Fruit fly (Drosophila melanogaster) whole organism, embryonic: ENCODE data around the gene CG43321.

Experiments used
- Adf1 ChIP-seq: fragments of 200-800 bp; sonication (Bioruptor generic); IDR thresholded peaks from 2 replicates; pipeline ENCODE4 v1.3.6; 2022; ENCODE audit warnings: missing biosample characterization, missing genetic modification characterization
- B-H2 ChIP-seq: fragments of 200-800 bp; sonication (Bioruptor generic); optimal IDR thresholded peaks from 2 replicates; lab custom pipeline; 2018; ENCODE audit warnings: missing biosample characterization, mild to moderate bottlenecking, missing genetic modification characterization
- CG10267 ChIP-seq: fragments of 200-800 bp; sonication (Bioruptor generic); optimal IDR thresholded peaks from 2 replicates; lab custom pipeline; 2018; ENCODE audit warnings: missing biosample characterization, mild to moderate bottlenecking, missing genetic modification characterization, moderate library complexity
- CG13424 ChIP-seq: fragments of 200-800 bp; sonication (Bioruptor generic); optimal IDR thresholded peaks from 2 replicates; lab custom pipeline; 2019; ENCODE audit warnings: missing biosample characterization, mild to moderate bottlenecking, missing genetic modification characterization, moderate library complexity
- CG13624 ChIP-seq: fragments of 200-800 bp; sonication (Bioruptor generic); optimal IDR thresholded peaks from 2 replicates; lab custom pipeline; 2016; ENCODE audit warnings: missing biosample characterization, missing genetic modification characterization
- CG15514 ChIP-seq: fragments of 200-800 bp; sonication (Bioruptor generic); optimal IDR thresholded peaks from 3 replicates; lab custom pipeline; 2017; ENCODE audit warnings: missing biosample characterization, missing genetic modification characterization, mild to moderate bottlenecking, moderate library complexity, missing genetic modification reagents
- CG16815 ChIP-seq: fragments of 200-800 bp; sonication (Bioruptor generic); optimal IDR thresholded peaks from 3 replicates; lab custom pipeline; 2017; ENCODE audit warnings: missing biosample characterization, mild to moderate bottlenecking, missing genetic modification characterization
- CG17568 ChIP-seq: fragments of 200-800 bp; sonication (Bioruptor generic); optimal IDR thresholded peaks from 2 replicates; lab custom pipeline; 2018; ENCODE audit warnings: missing biosample characterization, mild to moderate bottlenecking, missing genetic modification characterization, moderate library complexity
- CG18011 ChIP-seq: fragments of 200-800 bp; sonication (Bioruptor generic); optimal IDR thresholded peaks from 2 replicates; lab custom pipeline; 2017; ENCODE audit warnings: missing biosample characterization, missing genetic modification characterization, mild to moderate bottlenecking, moderate library complexity, missing genotype
- CG1832 ChIP-seq: fragments of 200-800 bp; sonication (Bioruptor generic); optimal IDR thresholded peaks from 2 replicates; lab custom pipeline; 2017; ENCODE audit warnings: missing biosample characterization, mild to moderate bottlenecking, missing genetic modification characterization, inconsistent platforms
- CG3163 ChIP-seq: fragments of 200-800 bp; sonication (Bioruptor generic); optimal IDR thresholded peaks from 3 replicates; lab custom pipeline; 2016; ENCODE audit warnings: missing biosample characterization, missing genetic modification characterization
- CG33213 ChIP-seq: fragments of 200-800 bp; sonication (Bioruptor generic); optimal IDR thresholded peaks from 3 replicates; lab custom pipeline; 2016; ENCODE audit warnings: missing biosample characterization, missing genetic modification characterization
- CG34422 ChIP-seq: fragments of 200-800 bp; sonication (Bioruptor generic); IDR thresholded peaks from 3 replicates; pipeline ENCODE4 v1.3.6; 2022; ENCODE audit warnings: missing biosample characterization, missing genetic modification characterization
- CG42726 ChIP-seq: fragments of 200-800 bp; sonication (Bioruptor generic); IDR thresholded peaks from 2 replicates; pipeline ENCODE4 v1.3.6; 2022; ENCODE audit warnings: missing biosample characterization, missing genetic modification characterization; ENCODE audit not compliant: partially characterized antibody
- CG6272 ChIP-seq: fragments of 200-800 bp; sonication (Bioruptor generic); IDR thresholded peaks from 2 replicates; pipeline ENCODE4 v1.3.6; 2022; ENCODE audit warnings: missing biosample characterization, missing genetic modification characterization
- CG6791 ChIP-seq: fragments of 200-800 bp; sonication (Bioruptor generic); IDR thresholded peaks from 3 replicates; pipeline ENCODE4 v1.3.6; 2022; ENCODE audit warnings: missing biosample characterization, missing genetic modification characterization; ENCODE audit not compliant: partially characterized antibody
- Camta ChIP-seq: fragments of 200-800 bp; sonication (Bioruptor generic); optimal IDR thresholded peaks from 2 replicates; lab custom pipeline; 2016; ENCODE audit warnings: missing biosample characterization, missing genetic modification characterization
- Dad ChIP-seq: fragments of 200-800 bp; sonication (Bioruptor generic); optimal IDR thresholded peaks from 3 replicates; lab custom pipeline; 2016; ENCODE audit warnings: missing biosample characterization, missing genetic modification characterization
- Dip2 ChIP-seq: fragments of 200-800 bp; sonication (Bioruptor generic); IDR thresholded peaks from 2 replicates; pipeline ENCODE4 v1.3.6; 2022; ENCODE audit warnings: missing biosample characterization, missing genetic modification characterization
- E2f2 ChIP-seq: fragments of 200-800 bp; sonication (Bioruptor generic); IDR thresholded peaks from 2 replicates; pipeline ENCODE4 v1.3.6; 2022; ENCODE audit warnings: missing biosample characterization, missing genetic modification characterization
- Ets65A ChIP-seq: fragments of 200-800 bp; sonication (Bioruptor generic); peaks from one replicate; lab custom pipeline; 2016; ENCODE audit warnings: missing biosample characterization, missing genetic modification characterization
- HLH54F ChIP-seq: fragments of 200-800 bp; sonication (Bioruptor generic); optimal IDR thresholded peaks from 3 replicates; lab custom pipeline; 2016; ENCODE audit warnings: missing biosample characterization, missing genetic modification characterization
- Hr39 ChIP-seq: fragments of >200 bp; optimal IDR thresholded peaks from 2 replicates; lab custom pipeline; 2017
- Nf-YC ChIP-seq: fragments of 200-800 bp; optimal IDR thresholded peaks from 3 replicates; lab custom pipeline; 2019; ENCODE audit warnings: missing biosample characterization, mild to moderate bottlenecking, missing genetic modification characterization, moderate library complexity
- NfI ChIP-seq: fragments of 200-800 bp; sonication (Bioruptor generic); optimal IDR thresholded peaks from 3 replicates; lab custom pipeline; 2018; ENCODE audit warnings: missing biosample characterization, mild to moderate bottlenecking, missing genetic modification characterization, moderate library complexity
- Oaz ChIP-seq: fragments of 200-800 bp; sonication (Bioruptor generic); IDR thresholded peaks from 2 replicates; pipeline ENCODE4 v1.3.6; 2022; ENCODE audit warnings: missing biosample characterization, missing genetic modification characterization
- Pdp1 ChIP-seq, 2 experiments: fragments of 200-800 bp; sonication (Bioruptor generic); optimal IDR thresholded peaks; 3 replicates each; lab custom pipeline; 2016; ENCODE audit warnings: missing biosample characterization in 2 of 2, missing genetic modification characterization in 2 of 2, mild to moderate bottlenecking in 1 of 2, moderate library complexity in 1 of 2
- Ptx1 ChIP-seq: fragments of 200-800 bp; sonication (Bioruptor generic); IDR thresholded peaks from 2 replicates; pipeline ENCODE4 v1.3.6; 2022; ENCODE audit warnings: missing biosample characterization, missing genetic modification characterization
- Spps ChIP-seq: fragments of 200-800 bp; sonication (Bioruptor generic); optimal IDR thresholded peaks from 2 replicates; lab custom pipeline; 2018; ENCODE audit warnings: missing biosample characterization, mild to moderate bottlenecking, missing genetic modification characterization
- Xbp1 ChIP-seq: fragments of 200-800 bp; sonication (Bioruptor generic); optimal IDR thresholded peaks from 3 replicates; lab custom pipeline; 2016; ENCODE audit warnings: missing biosample characterization, mild to moderate bottlenecking, missing genetic modification characterization
- bbx ChIP-seq: fragments of 200-800 bp; sonication (Bioruptor generic); IDR thresholded peaks from 2 replicates; pipeline ENCODE4 v1.3.6; 2022; ENCODE audit warnings: missing biosample characterization, missing genetic modification characterization; ENCODE audit not compliant: partially characterized antibody
- chinmo ChIP-seq: fragments of 200-800 bp; sonication (Bioruptor generic); IDR thresholded peaks from 4 replicates; pipeline ENCODE4 v1.3.6; 2022; ENCODE audit warnings: missing biosample characterization, missing genetic modification characterization; ENCODE audit not compliant: partially characterized antibody
- disco-r ChIP-seq: fragments of 200-800 bp; sonication (Bioruptor generic); optimal IDR thresholded peaks from 2 replicates; lab custom pipeline; 2016; ENCODE audit warnings: missing biosample characterization, missing genetic modification characterization
- en ChIP-seq: fragments of 200-800 bp; sonication (Bioruptor generic); optimal IDR thresholded peaks from 2 replicates; lab custom pipeline; 2016; ENCODE audit warnings: missing biosample characterization, missing genetic modification characterization
- lilli ChIP-seq: fragments of 200-800 bp; sonication (Bioruptor generic); optimal IDR thresholded peaks from 3 replicates; lab custom pipeline; 2016; ENCODE audit warnings: missing biosample characterization, missing genetic modification characterization
- pb ChIP-seq: fragments of 200-800 bp; sonication (Bioruptor generic); optimal IDR thresholded peaks from 3 replicates; lab custom pipeline; 2016; ENCODE audit warnings: missing biosample characterization, missing genetic modification characterization
- phol ChIP-seq: fragments of 200-800 bp; sonication (Bioruptor generic); optimal IDR thresholded peaks from 3 replicates; lab custom pipeline; 2018; ENCODE audit warnings: missing biosample characterization, mild to moderate bottlenecking, missing genetic modification characterization, moderate library complexity
- pita ChIP-seq: fragments of 200-800 bp; sonication (Bioruptor generic); optimal IDR thresholded peaks from 2 replicates; lab custom pipeline; 2017; ENCODE audit warnings: missing biosample characterization, mild to moderate bottlenecking, missing genetic modification characterization
- prd ChIP-seq, 3 experiments: fragments of >200 bp in 2 of 3; fragments of 200-800 bp in 1 of 3; sonication (Bioruptor generic) in 1 of 3; optimal IDR thresholded peaks in 2 of 3; IDR thresholded peaks in 1 of 3; 2 replicates in 2 of 3; 3 replicates in 1 of 3; pipeline versions ENCODE4 v1.3.6 to Lab custom; 2017 to 2022; ENCODE audit warnings: missing biosample characterization in 1 of 3, missing genetic modification characterization in 1 of 3
- pum ChIP-seq: fragments of 200-800 bp; sonication (Bioruptor generic); optimal IDR thresholded peaks from 2 replicates; lab custom pipeline; 2016; ENCODE audit warnings: missing biosample characterization, missing genetic modification characterization
- pzg ChIP-seq: fragments of 200-800 bp; sonication (Bioruptor generic); optimal IDR thresholded peaks from 3 replicates; lab custom pipeline; 2018; ENCODE audit warnings: missing biosample characterization, mild to moderate bottlenecking, missing genetic modification characterization, moderate library complexity
- row ChIP-seq: fragments of 200-800 bp; sonication (Bioruptor generic); IDR thresholded peaks from 3 replicates; pipeline ENCODE4 v1.3.6; 2022; ENCODE audit warnings: missing biosample characterization, missing genetic modification characterization
- schlank ChIP-seq: fragments of 200-800 bp; sonication (Bioruptor generic); optimal IDR thresholded peaks from 2 replicates; lab custom pipeline; 2018; ENCODE audit warnings: missing biosample characterization, mild to moderate bottlenecking, missing genetic modification characterization
- tap ChIP-seq: fragments of 200-800 bp; optimal IDR thresholded peaks from 3 replicates; lab custom pipeline; 2019; ENCODE audit warnings: missing biosample characterization, mild to moderate bottlenecking, missing genetic modification characterization, moderate library complexity
- tgo ChIP-seq: fragments of 200-800 bp; sonication (Bioruptor generic); IDR thresholded peaks from 3 replicates; pipeline ENCODE4 v1.3.6; 2022; ENCODE audit warnings: missing biosample characterization, missing genetic modification characterization
- trem ChIP-seq: fragments of 200-800 bp; optimal IDR thresholded peaks from 3 replicates; lab custom pipeline; 2019; ENCODE audit warnings: missing biosample characterization, mild to moderate bottlenecking, missing genetic modification characterization, moderate library complexity
- tx ChIP-seq: fragments of 200-800 bp; sonication (Bioruptor generic); optimal IDR thresholded peaks from 2 replicates; lab custom pipeline; 2016; ENCODE audit warnings: missing biosample characterization, missing genetic modification characterization
- unc-4 ChIP-seq: fragments of 200-800 bp; sonication (Bioruptor generic); IDR thresholded peaks from 2 replicates; pipeline ENCODE4 v1.3.6; 2022; ENCODE audit warnings: missing biosample characterization, missing genetic modification characterization; ENCODE audit not compliant: partially characterized antibody
- vvl ChIP-seq: fragments of 200-800 bp; sonication (Bioruptor generic); IDR thresholded peaks from 2 replicates; pipeline ENCODE4 v1.3.6; 2022; ENCODE audit warnings: missing biosample characterization, missing genetic modification characterization
- zen2 ChIP-seq: fragments of 200-800 bp; sonication (Bioruptor generic); IDR thresholded peaks from 3 replicates; pipeline ENCODE4 v1.3.6; 2022; ENCODE audit warnings: missing biosample characterization, missing genetic modification characterization; ENCODE audit not compliant: partially characterized antibody
- zfh1 ChIP-seq: fragments of 200-800 bp; sonication (Bioruptor generic); IDR thresholded peaks from 3 replicates; pipeline ENCODE4 v1.3.6; 2022; ENCODE audit warnings: missing biosample characterization, missing genetic modification characterization

CG43321 gene

dm6 chr2L:6971597-6972036, 40.4 kb upstream of the CG43321 start, which contains the start of gene snRNP-U1-70K (continued):
- peak; percentile 35 for TF ChIP-seq CG1832 (GFP tag; lab: Kevin White, UChicago)
- no peak for TF ChIP-seq Camta (GFP tag; lab: Kevin White, UChicago)
- no peak for TF ChIP-seq tap (tag; lab: Kevin White, UChicago)
- TF ChIP-seq Adf1 (GFP tag; lab: Robert Waterston, UW): peak; percentile 55
- peak; percentile 40 for TF ChIP-seq CG33213 (GFP tag; lab: Kevin White, UChicago)
- TF ChIP-seq row: peak; percentile 42; the same call in 2 of the 3 replicates
- no peak for TF ChIP-seq HLH54F (GFP tag; lab: Kevin White, UChicago)
- TF ChIP-seq Spps (tag; lab: Kevin White, UChicago): no peak
- no peak for TF ChIP-seq NfI (GFP tag; lab: Kevin White, UChicago)
- peak; percentile 19; the same call in 1 of the 2 replicates for TF ChIP-seq E2f2 (GFP tag; lab: Robert Waterston, UW)
- peak; percentile 81 for TF ChIP-seq CG15514
- TF ChIP-seq Ets65A (GFP tag; lab: Kevin White, UChicago): peak; percentile 7
- peak; percentile 98 for TF ChIP-seq CG18011 (GFP tag; lab: Kevin White, UChicago)
- no peak for TF ChIP-seq pum
- peak; percentile 94 for TF ChIP-seq pita (GFP tag; lab: Kevin White, UChicago)
- TF ChIP-seq CG6791: peak; percentile 51; the same call in 2 of the 3 replicates
- peak; percentile 81 for TF ChIP-seq trem (tag; lab: Kevin White, UChicago)
- no peak for TF ChIP-seq prd (optimal IDR thresholded peaks at IDR 0.05; lab: Kevin White, UChicago)
- no peak for TF ChIP-seq prd (GFP tag; IDR thresholded peaks at IDR 0.05; lab: Robert Waterston, UW)
- TF ChIP-seq unc-4 (GFP tag; lab: Robert Waterston, UW): peak; percentile 44; the same call in 1 of the 2 replicates
- TF ChIP-seq CG10267 (tag; lab: Kevin White, UChicago): peak; percentile 62
- no peak for TF ChIP-seq Dip2
- TF ChIP-seq en (GFP tag; lab: Kevin White, UChicago): no peak
- TF ChIP-seq Pdp1 (GFP tag; optimal IDR thresholded peaks at IDR 0.05; lab: Kevin White, UChicago): peak in 1 of 2 experiments; percentile 54
- peak; percentile 40 for TF ChIP-seq lilli (GFP tag; lab: Kevin White, UChicago)
- peak; percentile 10 for TF ChIP-seq bbx
- TF ChIP-seq pzg: peak; percentile 97

- TF ChIP-seq zen2 (no peak), chinmo (GFP tag; lab: Robert Waterston, UW) (no peak), CG16815 (no peak), CG3163 (GFP tag; lab: Kevin White, UChicago) (no peak), tgo (GFP tag; lab: Robert Waterston, UW) (no peak), phol (tag; lab: Kevin White, UChicago) (no peak), Oaz (no peak), vvl (peak; percentile 45; the same call in 1 of the 2 replicates), Nf-YC (tag; lab: Kevin White, UChicago) (no peak), CG6272 (GFP tag; lab: Robert Waterston, UW) (no peak), CG42726 (GFP tag; lab: Robert Waterston, UW) (no peak), B-H2 (no peak), CG17568 (GFP tag; lab: Kevin White, UChicago) (no peak), Dad (GFP tag; lab: Kevin White, UChicago) (no peak), CG15514 (no peak), CG34422 (GFP tag; lab: Robert Waterston, UW) (no peak), zfh1 (GFP tag; lab: Robert Waterston, UW) (0 out of 3 replicates have a peak, but pooled peaks have one; percentile 33), CG13624 (GFP tag; lab: Kevin White, UChicago) (no peak), Ptx1 (peak; percentile 34; the same call in 1 of the 2 replicates), Hr39 (no peak), Xbp1 (GFP tag; lab: Kevin White, UChicago) (peak; percentile 27), tx (GFP tag; lab: Kevin White, UChicago) (no peak), schlank (tag; lab: Kevin White, UChicago) (no peak), disco-r (no peak), CG13424 (tag; lab: Kevin White, UChicago) (no peak), pb (GFP tag; lab: Kevin White, UChicago) (no peak)
Measured at dm6 chr2L:6991085-6991484, 21.0 kb upstream of the CG43321 start.
